Worm (Caenorhabditis elegans): ENCODE measurements around the gene fcho-1.

fcho-1 gene

ce11 chrII:1326689-1327088 lies 16.4 kb downstream of the fcho-1 start, which contains the start of gene jip-1:
TSS of gene jip-1 (plus strand) at chrII:1326989.
- TF ChIP-seq sem-2 (GFP tag; optimal IDR thresholded peaks at IDR 0.05) (no peak), nhr-76 (tag; optimal IDR thresholded peaks at IDR 0.05) (no peak), ham-2 (GFP tag; optimal IDR thresholded peaks at IDR 0.05) (no peak)

DNA sequence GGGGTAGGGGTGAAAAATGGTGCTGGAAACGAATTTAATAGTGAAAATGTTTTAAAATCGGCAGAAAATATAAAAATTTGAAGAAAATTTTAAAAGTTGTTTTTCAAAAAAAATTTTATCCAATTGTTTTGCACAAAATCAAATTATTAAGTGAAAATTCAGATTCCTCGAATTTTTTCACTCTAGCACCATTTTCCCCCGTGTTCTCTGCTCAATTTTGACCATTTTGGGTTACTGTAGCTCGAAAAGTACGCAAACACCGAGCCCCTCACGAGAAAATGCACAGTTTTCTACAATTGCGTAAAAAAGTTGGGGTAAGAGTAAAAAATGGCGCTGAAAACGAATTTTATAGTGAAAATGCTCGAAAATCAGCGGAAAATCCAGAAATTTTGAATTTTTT lies 19.6 kb downstream of the fcho-1 start:
- TF ChIP-seq lsy-2 (tag; optimal IDR thresholded peaks at IDR 0.05) (no peak), lin-32 (GFP tag; optimal IDR thresholded peaks at IDR 0.05) (no peak), unc-120 (tag; optimal IDR thresholded peaks at IDR 0.05; ENCODE audit: poor library complexity, severe bottlenecking) (no peak), mls-2 (tag; optimal IDR thresholded peaks at IDR 0.05) (no peak), zip-8 (tag; optimal IDR thresholded peaks at IDR 0.05) (no peak), lin-13 (tag; optimal IDR thresholded peaks at IDR 0.05) (no peak), bed-3 (GFP tag; optimal IDR thresholded peaks at IDR 0.05) (no peak), nhr-12 (tag; optimal IDR thresholded peaks at IDR 0.05) (no peak), mab-5 (tag; optimal IDR thresholded peaks at IDR 0.05) (no peak), ceh-39 (tag; optimal IDR thresholded peaks at IDR 0.05) (no peak), ztf-11 (tag; optimal IDR thresholded peaks at IDR 0.05) (no peak), elt-3 (tag; optimal IDR thresholded peaks at IDR 0.05) (no peak)

DNA sequence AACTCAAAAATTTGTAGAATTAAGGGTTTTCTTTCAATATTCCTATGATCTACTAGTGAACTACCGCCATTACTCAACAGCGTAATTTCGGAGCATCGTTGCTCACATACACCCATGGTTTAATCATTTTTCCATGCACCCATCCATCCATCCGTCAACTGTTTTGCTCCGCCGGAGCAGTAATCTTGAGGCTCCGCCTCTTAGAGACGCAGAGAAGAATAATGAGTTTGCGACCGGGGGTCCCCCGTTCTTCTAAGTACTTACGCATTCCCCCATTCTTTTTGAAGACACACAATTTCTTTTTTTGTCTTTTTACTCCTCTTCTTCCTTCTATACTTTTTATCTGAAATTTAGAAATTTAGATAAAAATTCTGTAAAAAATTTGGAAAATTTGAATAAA lies 27.9 kb downstream of the fcho-1 start:
- TF ChIP-seq lin-13 (tag; optimal IDR thresholded peaks at IDR 0.05) (no peak), ces-1 (GFP tag; optimal IDR thresholded peaks at IDR 0.05) (peak; percentile 44), ztf-11 (tag; optimal IDR thresholded peaks at IDR 0.05) (no peak), sem-2 (GFP tag; optimal IDR thresholded peaks at IDR 0.05) (no peak), snpc-4 (tag; optimal IDR thresholded peaks at IDR 0.05) (no peak), bed-3 (GFP tag; optimal IDR thresholded peaks at IDR 0.05) (no peak), lin-32 (GFP tag; optimal IDR thresholded peaks at IDR 0.05) (no peak), cnd-1 (tag; optimal IDR thresholded peaks at IDR 0.05) (no peak), hlh-1 (tag; optimal IDR thresholded peaks at IDR 0.05) (peak; percentile 6), flh-1 (GFP tag; optimal IDR thresholded peaks at IDR 0.05) (no peak), elt-3 (tag; optimal IDR thresholded peaks at IDR 0.05) (no peak), nhr-237 (tag; optimal IDR thresholded peaks at IDR 0.05) (no peak), ham-2 (GFP tag; optimal IDR thresholded peaks at IDR 0.05) (no peak), unc-62 (GFP tag; optimal IDR thresholded peaks at IDR 0.05) (no peak)

DNA sequence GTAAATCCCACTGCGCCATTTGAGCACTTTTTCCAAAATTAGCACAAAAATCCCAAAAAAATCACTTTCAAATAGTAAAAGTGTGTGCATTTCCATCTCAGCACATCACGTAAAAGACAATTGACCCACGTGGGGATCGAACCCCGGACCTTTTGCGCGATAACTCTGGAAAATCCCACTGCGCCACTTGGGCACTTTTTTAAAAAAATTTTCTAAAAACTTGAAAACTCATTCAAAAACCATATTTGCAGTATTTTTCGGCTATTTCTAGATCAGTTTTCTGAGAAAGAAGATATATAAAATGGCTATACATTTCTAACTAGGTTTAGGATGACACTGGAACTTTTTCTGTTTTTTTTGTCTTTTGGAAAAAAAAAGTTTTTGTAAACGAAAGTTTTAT lies 29.7 kb downstream of the fcho-1 start:
- TF ChIP-seq drap-1 (GFP tag; optimal IDR thresholded peaks at IDR 0.05), result no peak
- no peak for TF ChIP-seq unc-39 (tag; optimal IDR thresholded peaks at IDR 0.05)
- TF ChIP-seq mab-5 (tag; optimal IDR thresholded peaks at IDR 0.05), result no peak
- no peak for TF ChIP-seq ceh-43 (GFP tag; optimal IDR thresholded peaks at IDR 0.05)
- TF ChIP-seq cnd-1 (tag; optimal IDR thresholded peaks at IDR 0.05), result no peak
- TF ChIP-seq unc-120 (tag; optimal IDR thresholded peaks at IDR 0.05; ENCODE audit: poor library complexity, severe bottlenecking), result no peak

DNA sequence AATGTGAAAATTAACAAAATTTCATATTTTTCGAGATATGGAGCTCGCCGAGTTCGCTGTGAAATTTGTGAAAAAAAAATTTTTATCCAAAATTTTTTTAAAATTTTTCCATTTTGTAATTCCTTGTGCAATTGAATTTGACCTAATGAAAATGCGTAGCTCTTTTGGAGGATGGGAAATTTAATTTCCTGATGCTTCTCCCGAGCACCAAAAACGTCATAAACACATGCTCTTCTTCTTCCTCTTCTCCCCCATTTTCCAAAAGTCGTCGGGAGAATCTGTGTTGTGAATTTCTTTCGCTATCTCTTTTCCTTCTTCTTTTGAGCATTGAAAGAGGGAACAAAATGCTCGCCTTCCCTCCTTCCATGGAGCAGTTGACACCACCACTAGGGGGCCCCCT lies 31.1 kb downstream of the fcho-1 start:
- TF ChIP-seq hlh-1 (tag; optimal IDR thresholded peaks at IDR 0.05), result no peak
- no peak for TF ChIP-seq tbx-8 (GFP tag; optimal IDR thresholded peaks at IDR 0.05)
- no peak for TF ChIP-seq elt-1 (tag; optimal IDR thresholded peaks at IDR 0.05; ENCODE audit: borderline replicate concordance, insufficient read depth)
- no peak for TF ChIP-seq ham-2 (GFP tag; optimal IDR thresholded peaks at IDR 0.05)
- TF ChIP-seq lsy-2 (tag; optimal IDR thresholded peaks at IDR 0.05), result no peak
- no peak for TF ChIP-seq pha-4 (tag; optimal IDR thresholded peaks at IDR 0.05)
- TF ChIP-seq M03D4.4 (tag; optimal IDR thresholded peaks at IDR 0.05), result no peak
- no peak for TF ChIP-seq ceh-43 (GFP tag; optimal IDR thresholded peaks at IDR 0.05)
- peak; percentile 98 for TF ChIP-seq ces-1 (GFP tag; optimal IDR thresholded peaks at IDR 0.05)

ce11 chrII:1343748-1344147 lies 33.4 kb downstream of the fcho-1 start:
- TF ChIP-seq nhr-12 (tag; optimal IDR thresholded peaks at IDR 0.05) (no peak), ces-1 (GFP tag; optimal IDR thresholded peaks at IDR 0.05) (peak; percentile 94)
